Worm (Caenorhabditis elegans) whole organism, mixed stage, embryonic: Measurements from ENCODE around the gene ZK218.11.

Experiments
- M03D4.4 ChIP-seq: sonication (generic microtip); optimal IDR thresholded peaks from 2 replicates; lab custom pipeline; 2017; ENCODE audit warnings: mild to moderate bottlenecking, missing genetic modification characterization, missing compliant biosample characterization
- bed-3 ChIP-seq: fragments of 200-800 bp; sonication (Bioruptor generic); optimal IDR thresholded peaks from 3 replicates; lab custom pipeline; 2018; ENCODE audit warnings: mild to moderate bottlenecking, missing genetic modification characterization, moderate library complexity, missing compliant biosample characterization
- blmp-1 ChIP-seq: fragments of 150-350 bp; optimal IDR thresholded peaks from 2 replicates; lab custom pipeline; 2014; ENCODE audit warnings: missing biosample characterization, missing genetic modification characterization
- ceh-39 ChIP-seq: fragments of 150-350 bp; optimal IDR thresholded peaks from 2 replicates; lab custom pipeline; 2014; ENCODE audit warnings: missing biosample characterization, missing genetic modification characterization
- ceh-83 ChIP-seq: fragments of 200-800 bp; sonication (Bioruptor generic); optimal IDR thresholded peaks from 2 replicates; lab custom pipeline; 2018; ENCODE audit warnings: mild to moderate bottlenecking, missing genetic modification characterization, missing compliant biosample characterization
- cnd-1 ChIP-seq: fragments of 200-800 bp; sonication (Bioruptor generic); optimal IDR thresholded peaks from 2 replicates; lab custom pipeline; 2018; ENCODE audit warnings: mild to moderate bottlenecking, missing genetic modification characterization, missing compliant biosample characterization
- drap-1 ChIP-seq: fragments of 200-800 bp; sonication (Bioruptor generic); optimal IDR thresholded peaks from 3 replicates; lab custom pipeline; 2018; ENCODE audit warnings: mild to moderate bottlenecking, missing genetic modification characterization, missing compliant biosample characterization
- elt-1 ChIP-seq: sonication (generic microtip); optimal IDR thresholded peaks from 2 replicates; lab custom pipeline; 2017; ENCODE audit warnings: missing genetic modification characterization, mild to moderate bottlenecking, missing compliant biosample characterization, antibody characterized with exemption, moderate library complexity, borderline replicate concordance; ENCODE audit not compliant: insufficient read depth
- elt-3 ChIP-seq: fragments of 150-350 bp; optimal IDR thresholded peaks from 2 replicates; lab custom pipeline; 2014; ENCODE audit warnings: missing biosample characterization, missing genetic modification characterization
- flh-1 ChIP-seq: fragments of 200-800 bp; sonication (Bioruptor generic); optimal IDR thresholded peaks from 2 replicates; lab custom pipeline; 2018; ENCODE audit warnings: mild to moderate bottlenecking, missing genetic modification characterization, moderate library complexity, missing compliant biosample characterization
- hlh-1 ChIP-seq: fragments of 150-350 bp; optimal IDR thresholded peaks from 2 replicates; lab custom pipeline; 2014; ENCODE audit warnings: missing biosample characterization, missing genetic modification reagents, missing genetic modification characterization
- lin-13 ChIP-seq: fragments of 150-350 bp; optimal IDR thresholded peaks from 2 replicates; lab custom pipeline; 2014; ENCODE audit warnings: missing biosample characterization, missing genetic modification characterization
- lin-32 ChIP-seq: fragments of 200-800 bp; sonication (Bioruptor generic); optimal IDR thresholded peaks from 2 replicates; lab custom pipeline; 2018; ENCODE audit warnings: mild to moderate bottlenecking, missing genetic modification characterization, missing compliant biosample characterization
- lsy-2 ChIP-seq: fragments of 150-350 bp; optimal IDR thresholded peaks from 2 replicates; lab custom pipeline; 2014; ENCODE audit warnings: missing biosample characterization, missing genetic modification characterization
- mab-5 ChIP-seq: fragments of 150-350 bp; optimal IDR thresholded peaks from 2 replicates; lab custom pipeline; 2014; ENCODE audit warnings: missing biosample characterization, missing genetic modification characterization
- mep-1 ChIP-seq: fragments of 150-350 bp; optimal IDR thresholded peaks from 2 replicates; lab custom pipeline; 2017; ENCODE audit warnings: missing biosample characterization, missing genetic modification reagents, missing genetic modification characterization, inconsistent platforms
- mls-2 ChIP-seq: sonication (generic microtip); optimal IDR thresholded peaks from 2 replicates; lab custom pipeline; 2016; ENCODE audit warnings: mild to moderate bottlenecking, missing genetic modification characterization, moderate library complexity, missing compliant biosample characterization
- nhr-28 ChIP-seq: fragments of 150-350 bp; optimal IDR thresholded peaks from 2 replicates; lab custom pipeline; 2014; ENCODE audit warnings: missing biosample characterization, missing genetic modification characterization
- nhr-76 ChIP-seq: sonication (generic microtip); optimal IDR thresholded peaks from 2 replicates; lab custom pipeline; 2017; ENCODE audit warnings: missing biosample characterization, missing genetic modification characterization
- pha-4 ChIP-seq: fragments of 150-350 bp; optimal IDR thresholded peaks from 2 replicates; lab custom pipeline; 2018; ENCODE audit warnings: missing biosample characterization, missing genetic modification reagents, missing genetic modification characterization
- sem-2 ChIP-seq: fragments of 200-800 bp; sonication (Bioruptor generic); optimal IDR thresholded peaks from 2 replicates; lab custom pipeline; 2018; ENCODE audit warnings: mild to moderate bottlenecking, missing genetic modification characterization, missing compliant biosample characterization
- snpc-4 ChIP-seq: fragments of 150-350 bp; optimal IDR thresholded peaks from 2 replicates; lab custom pipeline; 2014; ENCODE audit warnings: missing biosample characterization, missing genetic modification characterization
- sptf-1 ChIP-seq: sonication (generic microtip); optimal IDR thresholded peaks from 2 replicates; lab custom pipeline; 2017; ENCODE audit warnings: mild to moderate bottlenecking, missing genetic modification characterization, moderate library complexity, missing compliant biosample characterization
- unc-120 ChIP-seq: sonication (generic microtip); optimal IDR thresholded peaks from 2 replicates; lab custom pipeline; 2017; ENCODE audit warnings: missing genetic modification characterization, missing compliant biosample characterization; ENCODE audit not compliant: poor library complexity, severe bottlenecking
- unc-39 ChIP-seq: fragments of 150-350 bp; optimal IDR thresholded peaks from 2 replicates; lab custom pipeline; 2014; ENCODE audit warnings: missing biosample characterization, missing genetic modification characterization
- unc-62 ChIP-seq: fragments of 150-350 bp; optimal IDR thresholded peaks from 2 replicates; lab custom pipeline; 2014; ENCODE audit warnings: missing biosample characterization, missing genetic modification reagents, missing genetic modification characterization
- zip-8 ChIP-seq: fragments of 150-350 bp; optimal IDR thresholded peaks from 2 replicates; lab custom pipeline; 2014; ENCODE audit warnings: missing biosample characterization, missing genetic modification characterization
- ztf-11 ChIP-seq: fragments of 150-350 bp; optimal IDR thresholded peaks from 2 replicates; lab custom pipeline; 2014; ENCODE audit warnings: missing biosample characterization, missing genetic modification characterization

The ZK218.11 gene

DNA sequence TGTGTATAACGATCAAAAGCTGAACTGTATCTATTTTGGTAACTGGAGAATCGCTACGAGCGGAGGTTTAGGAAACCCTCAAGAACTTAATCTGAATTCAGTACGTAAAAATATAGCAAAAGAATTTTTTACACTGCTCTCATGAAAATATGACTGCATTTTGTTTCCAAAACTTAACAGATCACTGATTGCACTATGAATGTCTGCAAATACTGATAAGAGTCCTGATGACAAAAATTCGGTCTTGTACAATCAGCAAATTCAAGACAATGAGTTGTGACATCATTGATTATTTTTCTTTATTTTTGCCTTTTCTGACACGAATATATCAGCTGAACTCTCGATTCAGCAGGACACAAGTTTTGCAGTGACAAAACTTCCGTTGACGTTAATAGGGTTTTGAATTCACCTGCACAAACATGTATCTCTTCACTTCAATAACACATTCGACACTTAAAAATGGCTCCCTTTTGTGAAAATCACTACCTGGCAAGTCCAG is 18.2 kb downstream of the ZK218.11 start, which contains the start of gene srh-237:
Gene srh-237 (plus strand): TSS at position 449 of the 499 bp plus-strand sequence.
- TF ChIP-seq elt-1 (tag; lab: Kevin White, UChicago) (no peak), sptf-1 (tag; lab: Kevin White, UChicago) (no peak)

DNA sequence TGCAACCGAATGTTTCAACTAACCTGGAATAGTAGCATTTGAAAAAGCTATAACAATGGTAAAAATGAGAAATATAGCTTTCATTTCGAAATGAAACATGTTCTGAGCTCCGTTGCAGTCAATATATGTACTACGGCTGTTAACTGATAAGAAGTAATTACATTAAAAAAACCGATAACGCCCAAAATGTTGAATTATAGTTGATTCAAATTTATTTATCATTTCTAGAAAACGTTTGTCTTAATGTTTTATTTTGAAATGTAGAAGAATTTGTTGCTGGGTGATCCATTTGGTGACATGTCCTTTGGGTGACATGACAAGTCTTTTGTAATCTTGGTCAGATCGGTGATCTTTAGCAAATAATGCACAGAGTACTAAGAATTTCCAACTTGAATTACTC is 18.9 kb downstream of the ZK218.11 start, which contains the start of gene T05E12.6:
Gene T05E12.6 (minus strand): TSS at position 101 of the 400 bp plus-strand sequence.
- TF ChIP-seq M03D4.4 (tag; lab: Kevin White, UChicago) = no peak
- TF ChIP-seq mab-5 = no peak
- TF ChIP-seq blmp-1 (tag; lab: Kevin White, UChicago) = no peak
- no peak for TF ChIP-seq drap-1
- no peak for TF ChIP-seq unc-39 (tag; lab: Kevin White, UChicago)
- no peak for TF ChIP-seq cnd-1
- no peak for TF ChIP-seq sem-2 (GFP tag; lab: Kevin White, UChicago)

DNA sequence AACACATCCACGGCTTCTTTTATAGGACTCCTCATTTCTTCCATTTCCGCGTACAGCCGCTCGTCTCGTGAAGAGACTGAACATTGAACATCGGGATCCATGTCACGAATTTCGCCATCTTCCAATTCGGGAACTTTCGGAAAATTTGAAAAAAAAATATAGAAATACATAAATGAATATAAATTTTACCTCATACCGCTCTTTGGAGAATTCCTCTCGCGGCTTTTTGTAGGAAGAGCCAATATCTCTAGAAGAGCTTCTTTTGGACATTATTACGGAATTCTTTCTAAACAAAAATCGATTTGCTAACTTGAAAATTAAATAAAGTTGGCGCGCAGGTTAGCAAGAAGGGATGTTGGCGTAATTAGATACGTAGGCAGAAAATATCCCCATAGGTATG is 25.5 kb downstream of the ZK218.11 start, which contains the start of gene T05E12.9:
Gene T05E12.9 (minus strand): TSS at position 101 of the 400 bp plus-strand sequence.
- TF ChIP-seq lin-13 (tag; lab: Kevin White, UChicago) (no peak), sem-2 (GFP tag; lab: Kevin White, UChicago) (no peak), pha-4 (tag; lab: Kevin White, UChicago) (no peak), mab-5 (no peak), snpc-4 (tag; lab: Kevin White, UChicago) (no peak), unc-62 (no peak), hlh-1 (tag; lab: Kevin White, UChicago) (no peak), bed-3 (GFP tag; lab: Kevin White, UChicago) (no peak), cnd-1 (no peak)

DNA sequence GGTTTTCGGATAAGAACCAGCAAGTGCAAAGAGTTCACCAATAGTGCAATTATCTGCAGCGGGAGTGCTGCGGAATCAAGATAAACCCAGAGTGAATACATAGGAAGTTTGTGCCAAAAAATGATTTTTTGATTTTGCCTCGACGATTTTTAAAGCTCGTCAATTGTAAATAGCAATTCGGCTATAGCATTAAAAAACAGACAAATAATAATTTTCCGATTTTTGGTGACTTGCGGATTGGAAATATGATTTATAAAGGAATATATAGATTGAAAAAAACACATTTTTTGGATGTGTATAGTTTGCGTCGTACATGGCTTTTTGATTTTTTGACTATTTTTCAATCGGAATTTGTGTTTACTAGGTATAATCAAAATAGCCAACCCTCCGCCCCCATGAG is 28.4 kb downstream of the ZK218.11 start, which contains the start of gene srw-20:
Gene srw-20 (minus strand): TSS at position 101 of the 400 bp plus-strand sequence.
- TF ChIP-seq lsy-2 (tag; lab: Kevin White, UChicago) (no peak), pha-4 (tag; lab: Kevin White, UChicago) (no peak), elt-3 (no peak)

DNA sequence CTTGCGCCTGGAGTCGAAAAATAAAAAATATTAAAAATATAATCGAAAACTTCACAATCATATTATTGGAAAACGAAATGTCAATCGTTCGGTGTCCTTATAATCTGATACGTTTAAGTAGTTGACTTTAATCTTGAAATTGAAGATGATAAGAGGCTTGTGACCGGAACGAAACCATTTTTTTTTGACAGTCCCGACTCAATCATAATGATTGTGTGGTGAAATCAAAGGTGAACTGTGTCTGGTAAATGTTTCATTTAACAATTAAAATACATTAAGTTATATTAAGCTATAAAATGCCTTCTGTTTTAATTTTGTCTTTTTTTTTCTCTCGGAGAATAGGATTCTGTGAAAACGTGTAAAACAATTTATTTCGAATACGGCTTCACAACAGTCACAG is 30.3 kb downstream of the ZK218.11 start, which contains the start of gene T05E12.3:
Gene T05E12.3 (minus strand): TSS at position 101 of the 400 bp plus-strand sequence.
- TF ChIP-seq unc-120 (tag; lab: Kevin White, UChicago) = no peak
- no peak for TF ChIP-seq nhr-76 (tag; lab: Kevin White, UChicago)
- no peak for TF ChIP-seq lin-13 (tag; lab: Kevin White, UChicago)
- TF ChIP-seq snpc-4 (tag; lab: Kevin White, UChicago) = no peak
- no peak for TF ChIP-seq ceh-39 (tag; lab: Kevin White, UChicago)
- no peak for TF ChIP-seq unc-39 (tag; lab: Kevin White, UChicago)
- TF ChIP-seq flh-1 (GFP tag; lab: Kevin White, UChicago) = no peak
- no peak for TF ChIP-seq pha-4 (tag; lab: Kevin White, UChicago)
- no peak for TF ChIP-seq ceh-83 (GFP tag; lab: Kevin White, UChicago)
- TF ChIP-seq elt-3 = no peak
- TF ChIP-seq lin-32 = no peak
- no peak for TF ChIP-seq mep-1 (tag; lab: Kevin White, UChicago)
- TF ChIP-seq mab-5 = no peak
- TF ChIP-seq zip-8 (tag; lab: Kevin White, UChicago) = no peak
- no peak for TF ChIP-seq mls-2 (tag; lab: Kevin White, UChicago)
- no peak for TF ChIP-seq sem-2 (GFP tag; lab: Kevin White, UChicago)
- no peak for TF ChIP-seq cnd-1

DNA sequence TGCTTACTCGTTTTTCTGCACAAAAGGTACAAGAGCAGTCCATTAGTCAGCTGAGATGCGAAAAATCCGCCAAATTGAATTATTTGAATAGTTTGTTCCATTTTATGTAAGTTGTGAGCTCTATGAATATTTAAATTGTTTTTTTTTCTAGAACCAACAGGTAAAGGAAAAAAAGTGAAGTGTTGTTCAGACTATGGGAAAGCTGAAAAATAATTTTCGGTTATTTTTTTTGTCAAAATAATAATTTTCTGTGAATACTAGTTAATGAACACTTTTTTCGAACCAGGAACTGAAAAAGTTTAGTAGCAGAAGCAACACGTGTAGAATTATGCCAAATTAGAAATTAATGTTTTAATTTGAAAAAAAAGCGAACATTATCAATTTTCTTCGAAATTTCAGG is 32.3 kb downstream of the ZK218.11 start, which contains the start of gene str-125:
Gene str-125 (minus strand): TSS at position 101 of the 400 bp plus-strand sequence.
- TF ChIP-seq ztf-11 (no peak), snpc-4 (tag; lab: Kevin White, UChicago) (no peak), nhr-28 (no peak)
